Worm (Caenorhabditis elegans): ENCODE measurements around the gene C33H5.2.
A peak's percentile ranks its signal among the peaks of the same experiment; 100 is the strongest.

The C33H5.2 gene

DNA sequence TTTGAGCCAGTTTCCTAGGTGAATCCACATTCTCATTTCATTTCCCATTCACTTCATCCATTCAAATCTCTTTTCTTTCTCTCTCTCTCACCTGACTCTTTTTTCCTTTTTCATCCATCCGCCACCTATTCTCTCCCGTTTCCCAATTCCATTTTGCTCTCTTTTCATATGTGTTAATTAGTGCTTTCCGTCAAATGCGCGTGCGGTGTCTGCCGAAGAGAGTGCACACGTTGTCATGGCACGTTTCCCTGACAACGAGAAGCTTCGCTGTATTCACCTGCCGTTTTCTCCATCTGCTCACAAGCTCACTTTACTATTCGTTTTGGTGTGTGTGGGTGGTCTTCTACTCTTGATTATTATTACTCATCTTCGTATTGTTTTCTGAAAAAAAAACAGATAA is 35.1 kb downstream of the C33H5.2 start:
- no peak for TF ChIP-seq mbf-1 (tag; optimal IDR thresholded peaks at IDR 0.05)
- TF ChIP-seq lin-11 (tag; optimal IDR thresholded peaks at IDR 0.05): peak; percentile 57

DNA sequence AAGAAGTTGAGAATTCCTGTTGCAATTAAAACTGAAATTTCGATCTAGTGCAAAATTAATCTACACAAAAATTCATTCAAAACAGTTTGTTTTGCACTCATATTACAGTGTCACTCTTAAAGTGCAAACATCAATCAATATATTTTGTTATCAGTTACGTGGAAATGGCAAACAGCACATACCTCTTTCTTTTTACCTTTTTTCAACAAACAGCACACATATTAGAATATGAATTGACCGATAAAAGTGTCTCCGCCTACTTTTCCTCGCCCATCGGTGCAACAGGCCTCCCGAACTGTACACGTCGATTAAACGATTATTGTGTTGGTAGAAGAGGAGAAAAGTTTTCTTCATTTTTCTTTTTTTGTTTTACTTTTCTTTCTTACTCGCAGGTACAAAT is 36.4 kb downstream of the C33H5.2 start:
- TF ChIP-seq F13H6.1 (tag; optimal IDR thresholded peaks at IDR 0.05) (no peak), nhr-237 (tag; optimal IDR thresholded peaks at IDR 0.05) (no peak), nhr-23 (tag; optimal IDR thresholded peaks at IDR 0.05) (no peak), zag-1 (tag; optimal IDR thresholded peaks at IDR 0.05) (no peak), nhr-77 (tag; optimal IDR thresholded peaks at IDR 0.05) (no peak), crh-2 (tag; optimal IDR thresholded peaks at IDR 0.05) (peak; percentile 76), sma-9 (GFP tag; optimal IDR thresholded peaks at IDR 0.05) (peak; percentile 25), sma-9 (tag; optimal IDR thresholded peaks at IDR 0.05) (no peak), fos-1 (tag; optimal IDR thresholded peaks at IDR 0.05) (peak; percentile 77), ztf-1 (GFP tag; conservative IDR thresholded peaks at IDR 0.05) (no peak)

DNA sequence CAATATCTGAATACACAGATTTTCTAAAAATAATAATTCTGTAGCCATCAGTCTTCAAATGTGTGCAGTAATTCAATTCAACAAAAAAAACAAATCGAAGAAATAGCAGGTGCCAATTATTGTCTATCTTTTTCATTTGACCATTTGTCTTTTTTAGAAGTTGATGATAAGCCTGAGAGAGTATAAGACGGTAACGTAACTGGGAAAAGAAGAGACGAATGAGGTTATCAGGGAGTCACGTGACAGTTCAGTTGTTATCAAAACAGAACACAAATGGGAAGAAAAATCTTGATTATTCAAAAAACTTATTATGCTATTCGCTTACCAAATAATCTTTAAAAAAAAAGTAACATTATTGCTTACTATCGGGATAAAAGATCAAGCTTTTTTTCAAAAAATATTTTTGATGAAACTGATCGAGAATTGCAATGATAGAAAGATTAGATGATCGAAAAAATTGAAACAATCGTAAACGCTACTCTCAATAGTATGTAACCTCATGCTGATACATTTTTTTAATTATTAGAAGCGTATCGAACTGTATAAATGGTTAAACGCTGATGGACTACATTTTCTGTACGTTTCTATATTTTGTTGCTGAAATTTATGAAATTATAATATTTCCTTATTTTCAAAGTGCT is 39.6 kb downstream of the C33H5.2 start:
- TF ChIP-seq nhr-129 (tag; optimal IDR thresholded peaks at IDR 0.05) (no peak), sma-9 (GFP tag; optimal IDR thresholded peaks at IDR 0.05) (peak; percentile 37), sma-9 (tag; optimal IDR thresholded peaks at IDR 0.05) (no peak), R02D3.7 (tag; optimal IDR thresholded peaks at IDR 0.05) (no peak), F13H6.1 (tag; optimal IDR thresholded peaks at IDR 0.05) (peak; percentile 38), nhr-6 (tag; optimal IDR thresholded peaks at IDR 0.05) (no peak), gmeb-1 (tag; optimal IDR thresholded peaks at IDR 0.05) (peak; percentile 39), nhr-237 (tag; optimal IDR thresholded peaks at IDR 0.05) (no peak), nhr-12 (tag; optimal IDR thresholded peaks at IDR 0.05) (no peak), lin-11 (tag; optimal IDR thresholded peaks at IDR 0.05) (no peak), zag-1 (tag; optimal IDR thresholded peaks at IDR 0.05) (no peak), nhr-77 (tag; optimal IDR thresholded peaks at IDR 0.05) (no peak), crh-2 (tag; optimal IDR thresholded peaks at IDR 0.05) (peak; percentile 72), mab-5 (tag; optimal IDR thresholded peaks at IDR 0.05) (no peak), sma-3 (GFP tag; optimal IDR thresholded peaks at IDR 0.05) (no peak), alr-1 (tag; optimal IDR thresholded peaks at IDR 0.05) (no peak), C34F6.9 (tag; optimal IDR thresholded peaks at IDR 0.05) (no peak), ztf-1 (GFP tag; conservative IDR thresholded peaks at IDR 0.05) (no peak), fos-1 (tag; optimal IDR thresholded peaks at IDR 0.05) (peak; percentile 67), lsy-2 (tag; optimal IDR thresholded peaks at IDR 0.05) (peak in 1 of 2 experiments; percentile 30), aly-2 (tag; optimal IDR thresholded peaks at IDR 0.05) (no peak), peb-1 (tag; optimal IDR thresholded peaks at IDR 0.05) (no peak)

DNA sequence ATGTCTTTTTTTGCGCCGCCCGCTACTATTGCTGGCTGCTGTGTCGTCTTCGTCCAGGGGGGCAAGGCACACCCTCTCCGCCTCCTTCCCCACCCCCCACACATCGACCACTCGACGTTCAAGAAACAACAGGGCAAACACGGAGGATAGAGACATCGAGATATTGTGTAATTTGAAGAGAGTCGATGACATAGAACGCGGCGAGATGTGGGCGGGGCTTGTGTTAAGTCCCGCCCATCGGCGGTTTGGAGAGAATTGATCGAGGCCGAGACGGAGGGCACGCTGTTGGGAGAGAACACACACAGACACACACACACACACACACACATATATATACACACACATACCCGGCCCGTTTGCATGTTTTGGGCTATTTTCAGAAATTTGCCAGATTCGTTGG is 40.7 kb downstream of the C33H5.2 start:
- peak in 1 of 2 experiments; percentile 65 for TF ChIP-seq mdl-1 (tag; optimal IDR thresholded peaks at IDR 0.05)
- TF ChIP-seq mab-5 (tag; optimal IDR thresholded peaks at IDR 0.05): no peak
- TF ChIP-seq blmp-1 (tag; optimal IDR thresholded peaks at IDR 0.05; ENCODE audit: insufficient read depth): peak; percentile 46
- no peak for TF ChIP-seq egl-27 (tag; optimal IDR thresholded peaks at IDR 0.05)
- peak; percentile 49 for TF ChIP-seq lin-13 (GFP tag; optimal IDR thresholded peaks at IDR 0.05)
- peak; percentile 91 for TF ChIP-seq F13H6.1 (tag; optimal IDR thresholded peaks at IDR 0.05)
- peak; percentile 6 for TF ChIP-seq nhr-23 (tag; optimal IDR thresholded peaks at IDR 0.05)
- no peak for TF ChIP-seq nhr-77 (tag; optimal IDR thresholded peaks at IDR 0.05)
- TF ChIP-seq Y55F3AM.14 (GFP tag; optimal IDR thresholded peaks at IDR 0.05): peak; percentile 76
- TF ChIP-seq nhr-10 (tag; optimal IDR thresholded peaks at IDR 0.05): no peak
- TF ChIP-seq ama-1 (optimal IDR thresholded peaks at IDR 0.05): no peak
- TF ChIP-seq unc-39 (tag; optimal IDR thresholded peaks at IDR 0.05): no peak
- peak; percentile 63 for TF ChIP-seq crh-2 (tag; optimal IDR thresholded peaks at IDR 0.05)
- no peak for TF ChIP-seq nhr-11 (tag; optimal IDR thresholded peaks at IDR 0.05)
- TF ChIP-seq nhr-25 (tag; optimal IDR thresholded peaks at IDR 0.05): peak; percentile 80
- TF ChIP-seq nhr-129 (tag; optimal IDR thresholded peaks at IDR 0.05): peak; percentile 80
- peak; percentile 34 to 65 for TF ChIP-seq lsy-2 (tag; optimal IDR thresholded peaks at IDR 0.05)
- TF ChIP-seq elt-1 (tag; optimal IDR thresholded peaks at IDR 0.05): no peak
- TF ChIP-seq C34F6.9 (tag; optimal IDR thresholded peaks at IDR 0.05): peak; percentile 85
- peak; percentile 84 for TF ChIP-seq zag-1 (tag; optimal IDR thresholded peaks at IDR 0.05)
- no peak for TF ChIP-seq ztf-1 (GFP tag; conservative IDR thresholded peaks at IDR 0.05)
- no peak for TF ChIP-seq nhr-237 (tag; optimal IDR thresholded peaks at IDR 0.05)
- TF ChIP-seq sma-3 (GFP tag; optimal IDR thresholded peaks at IDR 0.05): peak; percentile 74
- TF ChIP-seq elt-3 (tag; optimal IDR thresholded peaks at IDR 0.05): no peak
- no peak for TF ChIP-seq R02D3.7 (tag; optimal IDR thresholded peaks at IDR 0.05)
- TF ChIP-seq nhr-12 (tag; optimal IDR thresholded peaks at IDR 0.05): no peak
- TF ChIP-seq peb-1 (tag; optimal IDR thresholded peaks at IDR 0.05): no peak
- TF ChIP-seq sem-4 (tag; optimal IDR thresholded peaks at IDR 0.05): peak; percentile 15
- peak; percentile 29 for TF ChIP-seq lin-11 (tag; optimal IDR thresholded peaks at IDR 0.05)
- peak; percentile 66 for TF ChIP-seq fos-1 (tag; optimal IDR thresholded peaks at IDR 0.05)
- TF ChIP-seq dmd-4 (tag; optimal IDR thresholded peaks at IDR 0.05): no peak
- no peak for TF ChIP-seq nhr-6 (tag; optimal IDR thresholded peaks at IDR 0.05)
- peak; percentile 49 for TF ChIP-seq nhr-21 (tag; optimal IDR thresholded peaks at IDR 0.05)
- no peak for TF ChIP-seq mbf-1 (tag; optimal IDR thresholded peaks at IDR 0.05)
- no peak for TF ChIP-seq skn-1 (tag; optimal IDR thresholded peaks at IDR 0.05)
- TF ChIP-seq ztf-4 (tag; optimal IDR thresholded peaks at IDR 0.05): peak; percentile 17
- peak; percentile 21 for TF ChIP-seq unc-55 (GFP tag; optimal IDR thresholded peaks at IDR 0.05)
- TF ChIP-seq lin-39 (tag; optimal IDR thresholded peaks at IDR 0.05): peak; percentile 32
- no peak for TF ChIP-seq aly-2 (tag; optimal IDR thresholded peaks at IDR 0.05)
- peak; percentile 77 for TF ChIP-seq sma-9 (GFP tag; optimal IDR thresholded peaks at IDR 0.05)
- no peak for TF ChIP-seq sma-9 (tag; optimal IDR thresholded peaks at IDR 0.05)

All from whole organism, L2 larva.